Worm (Caenorhabditis elegans) whole organism, early embryonic: Measurements from ENCODE around the gene Y37E11B.1.

Experiments
- B0310.2 ChIP-seq: sonication (generic microtip); optimal IDR thresholded peaks from 2 replicates; lab custom pipeline; 2016; ENCODE audit warnings: mild to moderate bottlenecking, missing genetic modification characterization, missing compliant biosample characterization
- F13C5.2 ChIP-seq: sonication (generic microtip); optimal IDR thresholded peaks from 2 replicates; lab custom pipeline; 2017; ENCODE audit warnings: mild to moderate bottlenecking, missing genetic modification characterization, inconsistent platforms, missing compliant biosample characterization
- aly-1 ChIP-seq: sonication (generic microtip); optimal IDR thresholded peaks from 2 replicates; lab custom pipeline; 2016; ENCODE audit warnings: missing genetic modification characterization, missing compliant biosample characterization
- ama-1 ChIP-seq: fragments of 150-350 bp; optimal IDR thresholded peaks from 2 replicates; lab custom pipeline; 2014
- ceh-13 ChIP-seq: fragments of 200-800 bp; sonication (Bioruptor generic); optimal IDR thresholded peaks from 2 replicates; lab custom pipeline; 2018; ENCODE audit warnings: mild to moderate bottlenecking, missing genetic modification characterization, missing compliant biosample characterization
- ceh-36 ChIP-seq: sonication (generic microtip); optimal IDR thresholded peaks from 2 replicates; lab custom pipeline; 2016; ENCODE audit warnings: missing genetic modification characterization, inconsistent platforms, missing compliant biosample characterization
- ets-7 ChIP-seq: sonication (generic microtip); optimal IDR thresholded peaks from 2 replicates; lab custom pipeline; 2016; ENCODE audit warnings: missing genotype, missing genetic modification characterization, missing compliant biosample characterization
- flt-1 ChIP-seq: fragments of 200-800 bp; sonication (Bioruptor generic); IDR thresholded peaks from 2 replicates; pipeline ENCODE4 v1.3.6; 2022; ENCODE audit warnings: missing genetic modification characterization, missing compliant biosample characterization
- hmbx-1 ChIP-seq: sonication (generic microtip); optimal IDR thresholded peaks from 2 replicates; lab custom pipeline; 2016; ENCODE audit warnings: mild to moderate bottlenecking, missing genetic modification characterization, missing compliant biosample characterization
- hmg-4 ChIP-seq: fragments of 200-800 bp; sonication (Bioruptor generic); optimal IDR thresholded peaks from 2 replicates; lab custom pipeline; 2018; ENCODE audit warnings: mild to moderate bottlenecking, missing genetic modification characterization, missing compliant biosample characterization
- hnd-1 ChIP-seq: sonication (generic microtip); optimal IDR thresholded peaks from 2 replicates; lab custom pipeline; 2016; ENCODE audit warnings: missing genetic modification characterization, missing compliant biosample characterization
- pes-1 ChIP-seq: fragments of 200-800 bp; sonication (Bioruptor generic); IDR thresholded peaks from 2 replicates; pipeline ENCODE4 v1.3.6; 2022; ENCODE audit warnings: missing genetic modification reagents, missing genetic modification characterization, missing compliant biosample characterization
- scrt-1 ChIP-seq: fragments of 200-800 bp; sonication (Bioruptor generic); IDR thresholded peaks from 2 replicates; pipeline ENCODE4 v1.3.6; 2022; ENCODE audit warnings: missing genetic modification characterization, missing compliant biosample characterization
- sea-1 ChIP-seq: fragments of 200-800 bp; sonication (Bioruptor generic); conservative IDR thresholded peaks from 2 replicates; pipeline ENCODE4 v1.3.6; 2022; ENCODE audit warnings: missing genetic modification characterization, missing compliant biosample characterization
- tbx-11 ChIP-seq: fragments of 200-800 bp; sonication (Bioruptor generic); IDR thresholded peaks from 2 replicates; pipeline ENCODE4 v1.3.6; 2022; ENCODE audit warnings: missing genetic modification characterization, missing compliant biosample characterization
- tbx-37 ChIP-seq: fragments of 200-800 bp; sonication (Bioruptor generic); conservative IDR thresholded peaks from 2 replicates; pipeline ENCODE4 v1.3.6; 2022; ENCODE audit warnings: missing genetic modification reagents, missing genetic modification characterization, missing compliant biosample characterization
- tra-4 ChIP-seq: sonication (generic microtip); optimal IDR thresholded peaks from 2 replicates; lab custom pipeline; 2017; ENCODE audit warnings: missing genetic modification characterization, missing compliant biosample characterization

The Y37E11B.1 gene

ce11 chrIV:3610987-3611386 lies 31.6 kb downstream of the Y37E11B.1 start:
- TF ChIP-seq F13C5.2 (no peak), tra-4 (tag; lab: Kevin White, UChicago) (no peak), tbx-37 (GFP tag; lab: Robert Waterston, UW) (no peak), scrt-1 (GFP tag; lab: Robert Waterston, UW) (no peak), B0310.2 (tag; lab: Kevin White, UChicago) (no peak), ama-1 (lab: Kevin White, UChicago) (no peak), ceh-13 (GFP tag; lab: Kevin White, UChicago) (no peak), aly-1 (tag; lab: Kevin White, UChicago) (no peak), hmbx-1 (tag; lab: Kevin White, UChicago) (no peak), ets-7 (no peak), pes-1 (GFP tag; lab: Robert Waterston, UW) (no peak), flt-1 (GFP tag; lab: Robert Waterston, UW) (no peak), tbx-11 (no peak), sea-1 (GFP tag; lab: Robert Waterston, UW) (no peak), ceh-36 (tag; lab: Kevin White, UChicago) (no peak), hmg-4 (GFP tag; lab: Kevin White, UChicago) (no peak)

- TF ChIP-seq ceh-13 (GFP tag; lab: Kevin White, UChicago) (no peak), hmg-4 (GFP tag; lab: Kevin White, UChicago) (no peak), F13C5.2 (no peak), B0310.2 (tag; lab: Kevin White, UChicago) (no peak), flt-1 (GFP tag; lab: Robert Waterston, UW) (no peak), tra-4 (tag; lab: Kevin White, UChicago) (no peak), tbx-11 (no peak), scrt-1 (GFP tag; lab: Robert Waterston, UW) (no peak), ets-7 (no peak)
Observed at ce11 chrIV:3611845-3612244, 32.4 kb downstream of the Y37E11B.1 start.

- TF ChIP-seq ama-1 (lab: Kevin White, UChicago) (no peak), pes-1 (GFP tag; lab: Robert Waterston, UW) (no peak), flt-1 (GFP tag; lab: Robert Waterston, UW) (no peak), hmg-4 (GFP tag; lab: Kevin White, UChicago) (no peak), ets-7 (no peak), ceh-13 (GFP tag; lab: Kevin White, UChicago) (no peak), B0310.2 (tag; lab: Kevin White, UChicago) (no peak), sea-1 (GFP tag; lab: Robert Waterston, UW) (no peak), F13C5.2 (no peak), hmbx-1 (tag; lab: Kevin White, UChicago) (no peak), hnd-1 (tag; lab: Kevin White, UChicago) (no peak), tbx-37 (GFP tag; lab: Robert Waterston, UW) (no peak), tbx-11 (no peak), tra-4 (tag; lab: Kevin White, UChicago) (no peak)
Observed at ce11 chrIV:3613022-3613605, 33.7 kb downstream of the Y37E11B.1 start, which contains the start of gene ltah-1.2. Gene ltah-1.2 (minus strand): TSS chrIV:3613072.

- TF ChIP-seq B0310.2 (tag; lab: Kevin White, UChicago) (no peak), ceh-36 (tag; lab: Kevin White, UChicago) (no peak), F13C5.2 (no peak), aly-1 (tag; lab: Kevin White, UChicago) (no peak), flt-1 (GFP tag; lab: Robert Waterston, UW) (no peak), ets-7 (no peak), ceh-13 (GFP tag; lab: Kevin White, UChicago) (no peak), tra-4 (tag; lab: Kevin White, UChicago) (no peak)
Observed at ce11 chrIV:3618719-3619118, 39.3 kb downstream of the Y37E11B.1 start.

ce11 chrIV:3621805-3622355 lies 42.5 kb downstream of the Y37E11B.1 start:
- TF ChIP-seq ceh-36 (tag; lab: Kevin White, UChicago) (no peak), aly-1 (tag; lab: Kevin White, UChicago) (no peak), hnd-1 (tag; lab: Kevin White, UChicago) (no peak), ceh-13 (GFP tag; lab: Kevin White, UChicago) (no peak), F13C5.2 (no peak), ama-1 (lab: Kevin White, UChicago) (no peak)

ce11 chrIV:3624597-3624996 lies 45.2 kb downstream of the Y37E11B.1 start, which contains the start of the genes cha-1 and unc-17:
Gene cha-1 (minus strand): TSS chrIV:3624697.
Gene unc-17 (minus strand): TSS chrIV:3624699.
- no peak for TF ChIP-seq pes-1 (GFP tag; lab: Robert Waterston, UW)
- no peak for TF ChIP-seq ama-1 (lab: Kevin White, UChicago)
- TF ChIP-seq hnd-1 (tag; lab: Kevin White, UChicago), result no peak
- TF ChIP-seq tbx-11, result no peak
- no peak for TF ChIP-seq sea-1 (GFP tag; lab: Robert Waterston, UW)
- TF ChIP-seq B0310.2 (tag; lab: Kevin White, UChicago), result no peak
- no peak for TF ChIP-seq ets-7
- TF ChIP-seq hmbx-1 (tag; lab: Kevin White, UChicago), result no peak
- no peak for TF ChIP-seq aly-1 (tag; lab: Kevin White, UChicago)

- TF ChIP-seq B0310.2 (tag; lab: Kevin White, UChicago), result no peak
- no peak for TF ChIP-seq flt-1 (GFP tag; lab: Robert Waterston, UW)
- TF ChIP-seq pes-1 (GFP tag; lab: Robert Waterston, UW), result no peak
- no peak for TF ChIP-seq sea-1 (GFP tag; lab: Robert Waterston, UW)
- no peak for TF ChIP-seq scrt-1 (GFP tag; lab: Robert Waterston, UW)
Observed at ce11 chrIV:3626447-3626846, 47.0 kb downstream of the Y37E11B.1 start.
